Fruit fly (Drosophila melanogaster): ENCODE measurements around the gene jigr1.

dm6 chr3R:25647577-25648257 lies 10.1 kb downstream of the jigr1 start:
- no peak for TF ChIP-seq h (optimal IDR thresholded peaks at IDR 0.05)
- TF ChIP-seq Myc (optimal IDR thresholded peaks at IDR 0.05): no peak
- no peak for TF ChIP-seq ttk (optimal IDR thresholded peaks at IDR 0.05)
- TF ChIP-seq Sin3A (optimal IDR thresholded peaks at IDR 0.05): no peak
- no peak for TF ChIP-seq insv (optimal IDR thresholded peaks at IDR 0.05)

Data from Kc167 (cell line).